Fruit fly (Drosophila melanogaster) whole organism, embryonic: Measurements from ENCODE around the gene CG17637.

Experiments
- CG10543 ChIP-seq: fragments of 200-800 bp; sonication (Bioruptor generic); optimal IDR thresholded peaks from 3 replicates; lab custom pipeline; 2017; ENCODE audit warnings: missing biosample characterization, mild to moderate bottlenecking, missing genetic modification characterization, moderate library complexity
- CG10959 ChIP-seq: fragments of 200-800 bp; sonication (Bioruptor generic); IDR thresholded peaks from 2 replicates; pipeline ENCODE4 v1.3.6; 2022; ENCODE audit warnings: missing biosample characterization, missing genetic modification characterization
- CG11398 ChIP-seq: fragments of 200-800 bp; sonication (Bioruptor generic); optimal IDR thresholded peaks from 2 replicates; lab custom pipeline; 2016; ENCODE audit warnings: missing biosample characterization, missing genetic modification characterization
- CG11695 ChIP-seq: fragments of 200-800 bp; sonication (Bioruptor generic); IDR thresholded peaks from 3 replicates; pipeline ENCODE4 v1.3.6; 2022; ENCODE audit warnings: missing biosample characterization, missing genetic modification characterization
- CG11696 ChIP-seq: fragments of 200-800 bp; sonication (Bioruptor generic); IDR thresholded peaks from 2 replicates; pipeline ENCODE4 v1.3.6; 2022; ENCODE audit warnings: missing biosample characterization, missing genetic modification characterization
- CG12071 ChIP-seq: fragments of 200-800 bp; sonication (Bioruptor generic); optimal IDR thresholded peaks from 3 replicates; lab custom pipeline; 2018; ENCODE audit warnings: missing biosample characterization, mild to moderate bottlenecking, missing genetic modification characterization
- CG12391 ChIP-seq: fragments of 200-800 bp; sonication (Bioruptor generic); optimal IDR thresholded peaks from 3 replicates; lab custom pipeline; 2018; ENCODE audit warnings: missing biosample characterization, mild to moderate bottlenecking, missing genetic modification characterization, moderate library complexity
- CG13624 ChIP-seq: fragments of 200-800 bp; sonication (Bioruptor generic); optimal IDR thresholded peaks from 2 replicates; lab custom pipeline; 2016; ENCODE audit warnings: missing biosample characterization, missing genetic modification characterization
- CG1647 ChIP-seq: fragments of 200-800 bp; sonication (Bioruptor generic); optimal IDR thresholded peaks from 3 replicates; lab custom pipeline; 2016; ENCODE audit warnings: missing biosample characterization, missing genetic modification characterization
- CG2712 ChIP-seq: fragments of 200-800 bp; optimal IDR thresholded peaks from 3 replicates; lab custom pipeline; 2019; ENCODE audit warnings: missing biosample characterization, mild to moderate bottlenecking, missing genetic modification characterization, moderate library complexity
- CG31224 ChIP-seq: fragments of 200-800 bp; sonication (Bioruptor generic); IDR thresholded peaks from 2 replicates; pipeline ENCODE4 v1.3.6; 2022; ENCODE audit warnings: missing biosample characterization, missing genetic modification characterization
- CG4328 ChIP-seq: fragments of 200-800 bp; sonication (Bioruptor generic); optimal IDR thresholded peaks from 3 replicates; lab custom pipeline; 2017; ENCODE audit warnings: missing biosample characterization, missing genetic modification reagents, missing genetic modification characterization
- CG5180 ChIP-seq: fragments of 200-800 bp; sonication (Bioruptor generic); optimal IDR thresholded peaks from 3 replicates; lab custom pipeline; 2017; ENCODE audit warnings: missing biosample characterization, missing genetic modification characterization, mild to moderate bottlenecking, moderate library complexity, missing genetic modification reagents
- CG6272 ChIP-seq: fragments of 200-800 bp; sonication (Bioruptor generic); IDR thresholded peaks from 2 replicates; pipeline ENCODE4 v1.3.6; 2022; ENCODE audit warnings: missing biosample characterization, missing genetic modification characterization
- CG6854 ChIP-seq: fragments of 200-800 bp; sonication (Bioruptor generic); optimal IDR thresholded peaks from 3 replicates; lab custom pipeline; 2017; ENCODE audit warnings: missing biosample characterization, mild to moderate bottlenecking, missing genetic modification characterization
- CG7745 ChIP-seq: fragments of 200-800 bp; sonication (Bioruptor generic); optimal IDR thresholded peaks from 2 replicates; lab custom pipeline; 2018; ENCODE audit warnings: missing biosample characterization, mild to moderate bottlenecking, missing genetic modification characterization, moderate library complexity
- CTCF ChIP-seq: fragments of 200-800 bp; sonication (Bioruptor generic); optimal IDR thresholded peaks from 2 replicates; lab custom pipeline; 2017; ENCODE audit warnings: missing biosample characterization, mild to moderate bottlenecking, missing genetic modification characterization, moderate library complexity
- E2f1 ChIP-seq: fragments of 200-800 bp; sonication (Bioruptor generic); IDR thresholded peaks from 2 replicates; pipeline ENCODE4 v1.3.6; 2022; ENCODE audit warnings: missing biosample characterization, missing genetic modification characterization
- HHEX ChIP-seq: fragments of 200-800 bp; sonication (Bioruptor generic); optimal IDR thresholded peaks from 3 replicates; lab custom pipeline; 2017; ENCODE audit warnings: missing biosample characterization, mild to moderate bottlenecking, missing genetic modification characterization, missing genetic modification reagents
- Jarid2 ChIP-seq: fragments of 200-800 bp; sonication (Bioruptor generic); optimal IDR thresholded peaks from 3 replicates; lab custom pipeline; 2017; ENCODE audit warnings: mild to moderate bottlenecking, missing biosample characterization, missing genetic modification reagents, missing genetic modification characterization
- MBD-R2 ChIP-seq: fragments of 200-800 bp; sonication (Bioruptor generic); IDR thresholded peaks from 2 replicates; pipeline ENCODE4 v1.3.6; 2022; ENCODE audit warnings: missing biosample characterization, missing genetic modification characterization
- Med ChIP-seq: fragments of 200-800 bp; sonication (Bioruptor generic); peaks from one replicate; lab custom pipeline; 2016; ENCODE audit warnings: missing biosample characterization, missing genetic modification characterization, mild to moderate bottlenecking, inconsistent platforms, moderate library complexity
- NC2β ChIP-seq: fragments of 200-800 bp; sonication (Bioruptor generic); optimal IDR thresholded peaks from 2 replicates; lab custom pipeline; 2016; ENCODE audit warnings: missing biosample characterization, missing genetic modification characterization
- NK7.1 ChIP-seq: fragments of 200-800 bp; sonication (Bioruptor generic); optimal IDR thresholded peaks from 3 replicates; lab custom pipeline; 2016; ENCODE audit warnings: missing biosample characterization, missing genetic modification characterization
- Pdp1 ChIP-seq, 2 experiments: fragments of 200-800 bp; sonication (Bioruptor generic); optimal IDR thresholded peaks; 3 replicates each; lab custom pipeline; 2016; ENCODE audit warnings: missing biosample characterization in 2 of 2, missing genetic modification characterization in 2 of 2, mild to moderate bottlenecking in 1 of 2, moderate library complexity in 1 of 2
- Ravus ChIP-seq: fragments of 200-800 bp; sonication (Bioruptor generic); IDR thresholded peaks from 2 replicates; pipeline ENCODE4 v1.3.6; 2022; ENCODE audit warnings: missing biosample characterization, missing genetic modification characterization
- Rx ChIP-seq: fragments of 200-800 bp; sonication (Bioruptor generic); IDR thresholded peaks from 2 replicates; pipeline ENCODE4 v1.3.6; 2022; ENCODE audit warnings: missing biosample characterization, missing genetic modification characterization
- Side ChIP-seq: fragments of 200-800 bp; sonication (Bioruptor generic); optimal IDR thresholded peaks from 2 replicates; lab custom pipeline; 2016; ENCODE audit warnings: missing biosample characterization, missing genetic modification characterization
- Sox100B ChIP-seq: fragments of 200-800 bp; sonication (Bioruptor generic); optimal IDR thresholded peaks from 3 replicates; lab custom pipeline; 2018; ENCODE audit warnings: missing biosample characterization, mild to moderate bottlenecking, missing genetic modification characterization
- ab ChIP-seq: fragments of 200-800 bp; sonication (Bioruptor generic); optimal IDR thresholded peaks from 2 replicates; lab custom pipeline; 2016; ENCODE audit warnings: missing biosample characterization, missing genetic modification characterization
- amos ChIP-seq: fragments of 200-800 bp; sonication (Bioruptor generic); IDR thresholded peaks from 2 replicates; pipeline ENCODE4 v1.3.6; 2022; ENCODE audit warnings: missing biosample characterization, missing genetic modification characterization; ENCODE audit not compliant: partially characterized antibody
- ase ChIP-seq: fragments of 200-800 bp; sonication (Bioruptor generic); IDR thresholded peaks from 3 replicates; pipeline ENCODE4 v1.3.6; 2022; ENCODE audit warnings: missing biosample characterization, missing genetic modification characterization
- fd102C ChIP-seq: fragments of 200-800 bp; sonication (Bioruptor generic); optimal IDR thresholded peaks from 2 replicates; lab custom pipeline; 2018; ENCODE audit warnings: missing biosample characterization, mild to moderate bottlenecking, missing genetic modification characterization, moderate library complexity
- fd3F ChIP-seq: fragments of 200-800 bp; sonication (Bioruptor generic); optimal IDR thresholded peaks from 2 replicates; lab custom pipeline; 2018; ENCODE audit warnings: missing biosample characterization, mild to moderate bottlenecking, missing genetic modification characterization, moderate library complexity
- fd96Cb ChIP-seq: fragments of 200-800 bp; sonication (Bioruptor generic); optimal IDR thresholded peaks from 2 replicates; lab custom pipeline; 2018; ENCODE audit warnings: missing biosample characterization, mild to moderate bottlenecking, missing genetic modification characterization, moderate library complexity
- klu ChIP-seq: fragments of 200-800 bp; sonication (Bioruptor generic); IDR thresholded peaks from 2 replicates; pipeline ENCODE4 v1.3.6; 2022; ENCODE audit warnings: missing biosample characterization, missing genetic modification characterization
- odd ChIP-seq: fragments of 200-800 bp; sonication (Bioruptor generic); optimal IDR thresholded peaks from 2 replicates; lab custom pipeline; 2017; ENCODE audit warnings: missing biosample characterization, mild to moderate bottlenecking, missing genetic modification characterization
- pita ChIP-seq: fragments of 200-800 bp; sonication (Bioruptor generic); optimal IDR thresholded peaks from 2 replicates; lab custom pipeline; 2017; ENCODE audit warnings: missing biosample characterization, mild to moderate bottlenecking, missing genetic modification characterization
- pzg ChIP-seq: fragments of 200-800 bp; sonication (Bioruptor generic); optimal IDR thresholded peaks from 3 replicates; lab custom pipeline; 2018; ENCODE audit warnings: missing biosample characterization, mild to moderate bottlenecking, missing genetic modification characterization, moderate library complexity
- repo ChIP-seq: fragments of 200-800 bp; sonication (Bioruptor generic); optimal IDR thresholded peaks from 2 replicates; lab custom pipeline; 2016; ENCODE audit warnings: missing biosample characterization, missing genetic modification characterization
- ro ChIP-seq: fragments of 200-800 bp; sonication (Bioruptor generic); IDR thresholded peaks from 2 replicates; pipeline ENCODE4 v1.3.6; 2022; ENCODE audit warnings: missing biosample characterization, missing genetic modification characterization
- sens ChIP-seq: fragments of 200-800 bp; sonication (Bioruptor generic); peaks from one replicate; lab custom pipeline; 2016; ENCODE audit warnings: missing biosample characterization, missing genetic modification characterization
- sima ChIP-seq: fragments of 200-800 bp; sonication (Bioruptor generic); optimal IDR thresholded peaks from 2 replicates; lab custom pipeline; 2016; ENCODE audit warnings: missing biosample characterization, missing genetic modification characterization
- ssp ChIP-seq: fragments of 200-800 bp; sonication (Bioruptor generic); IDR thresholded peaks from 2 replicates; pipeline ENCODE4 v1.3.6; 2022; ENCODE audit warnings: missing biosample characterization, missing genetic modification characterization
- stwl ChIP-seq: fragments of 200-800 bp; sonication (Bioruptor generic); optimal IDR thresholded peaks from 3 replicates; lab custom pipeline; 2018; ENCODE audit warnings: missing biosample characterization, mild to moderate bottlenecking, missing genetic modification characterization, moderate library complexity
- vfl ChIP-seq: fragments of 200-800 bp; sonication (Bioruptor generic); optimal IDR thresholded peaks from 2 replicates; lab custom pipeline; 2016; ENCODE audit warnings: missing biosample characterization, missing genetic modification characterization
- zfh2 ChIP-seq: fragments of 200-800 bp; sonication (Bioruptor generic); optimal IDR thresholded peaks from 2 replicates; lab custom pipeline; 2016; ENCODE audit warnings: missing biosample characterization, missing genetic modification characterization

Gene CG17637

DNA sequence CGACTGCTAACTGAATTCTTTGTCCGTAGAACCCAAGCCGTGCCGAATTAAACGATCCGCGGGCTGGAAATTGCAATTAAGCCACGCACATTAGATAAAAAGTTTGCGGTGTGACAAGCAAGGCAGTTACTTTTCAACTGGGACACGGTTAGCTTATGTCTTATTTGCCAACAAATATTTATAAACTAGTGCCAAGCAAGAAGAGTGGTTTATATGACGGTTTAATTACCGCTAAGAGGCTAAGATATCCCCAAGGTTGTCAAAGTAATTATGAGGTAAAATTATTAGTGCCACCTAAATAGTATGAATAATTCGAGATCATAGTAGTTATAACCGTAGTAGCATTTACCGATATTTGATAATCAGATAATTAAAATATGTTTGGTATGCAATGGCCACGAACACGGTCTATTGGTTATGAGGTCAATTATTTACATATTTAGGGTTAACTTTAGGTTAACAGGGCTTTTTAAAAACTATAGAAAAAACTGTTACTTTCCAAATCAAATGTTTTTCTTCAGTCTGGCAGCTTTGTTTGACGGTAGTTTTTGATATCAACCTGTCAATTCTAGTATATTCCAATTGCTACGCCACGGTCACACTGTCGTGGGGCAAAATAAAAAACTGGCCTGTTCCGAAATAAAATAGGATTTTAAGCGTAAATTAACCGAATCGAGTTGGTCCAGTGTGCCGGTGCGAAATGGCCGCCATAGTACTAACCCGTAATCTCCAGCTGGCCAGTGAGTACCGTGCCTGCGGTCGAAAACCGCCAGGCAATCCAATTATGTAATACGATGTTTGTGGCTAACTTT lies 9.0 kb upstream of the CG17637 start, which contains the start of gene ZnT77C (continued):
- peak; percentile 60 for TF ChIP-seq MBD-R2
- TF ChIP-seq fd96Cb (tag; lab: Kevin White, UChicago): no peak
- no peak for TF ChIP-seq ase (GFP tag; lab: Robert Waterston, UW)
- peak; percentile 32 for TF ChIP-seq Med (GFP tag; lab: Kevin White, UChicago)
- TF ChIP-seq sima (GFP tag; lab: Kevin White, UChicago): no peak

DNA sequence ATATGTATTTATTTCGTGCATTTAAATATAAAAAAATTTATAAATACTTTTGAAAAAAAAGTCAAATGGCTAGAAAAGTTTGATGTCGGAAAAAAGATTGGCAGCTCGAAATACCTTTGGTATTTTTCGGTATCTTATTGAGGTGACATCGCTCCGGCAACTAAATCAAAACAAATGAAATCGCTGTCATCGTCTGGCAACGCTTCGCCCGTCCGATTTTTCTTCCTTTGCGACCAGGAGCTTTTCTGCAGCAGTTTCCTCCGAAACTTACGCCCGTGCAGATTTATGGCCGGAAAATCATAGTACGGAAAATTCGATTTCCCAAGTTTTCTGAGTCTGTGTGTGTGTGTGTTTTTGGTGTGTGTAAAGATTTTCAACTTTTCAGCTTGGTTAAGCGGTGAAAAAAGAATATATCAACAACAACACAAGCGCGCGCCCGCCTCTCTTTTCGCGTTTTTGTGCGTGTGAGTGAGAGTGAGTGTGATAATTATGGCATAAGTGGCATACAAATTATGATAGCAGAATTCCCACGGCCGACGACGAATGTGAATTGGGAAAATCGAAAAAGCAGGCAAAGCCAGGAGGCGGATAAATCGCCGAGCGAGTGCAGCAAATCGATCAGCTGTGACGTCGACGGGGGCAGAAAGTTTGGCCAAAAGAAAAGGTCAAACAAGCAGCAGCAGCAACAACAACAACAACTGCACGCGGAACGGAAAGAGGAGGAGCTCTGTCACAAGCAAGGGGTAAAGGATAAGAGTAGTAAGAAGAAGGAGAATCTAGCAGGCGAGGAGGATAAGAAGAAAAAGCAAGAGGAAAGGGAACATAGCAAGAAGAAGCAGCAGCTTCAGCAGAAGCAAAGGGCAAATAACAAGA lies 6.6 kb upstream of the CG17637 start, which contains the start of gene CG32425:
Gene CG32425, plus strand, starts transcription at position 200 of the 873 bp plus-strand sequence.
- TF ChIP-seq sens (GFP tag; lab: Kevin White, UChicago): peak; percentile 65
- TF ChIP-seq odd (GFP tag; lab: Kevin White, UChicago): no peak
- peak; percentile 23 for TF ChIP-seq CG2712 (tag; lab: Kevin White, UChicago)
- TF ChIP-seq zfh2 (GFP tag; lab: Kevin White, UChicago): no peak
- no peak for TF ChIP-seq CG11696 (GFP tag; lab: Robert Waterston, UW)
- TF ChIP-seq fd3F (GFP tag; lab: Kevin White, UChicago): no peak
- TF ChIP-seq CG11695 (GFP tag; lab: Robert Waterston, UW): no peak
- no peak for TF ChIP-seq Jarid2 (GFP tag; lab: Kevin White, UChicago)
- TF ChIP-seq CG12071 (GFP tag; lab: Kevin White, UChicago): no peak
- TF ChIP-seq Ravus (GFP tag; lab: Robert Waterston, UW): no peak
- no peak for TF ChIP-seq pita (GFP tag; lab: Kevin White, UChicago)
- no peak for TF ChIP-seq ab (GFP tag; lab: Kevin White, UChicago)
- TF ChIP-seq ro (GFP tag; lab: Robert Waterston, UW): no peak
- no peak for TF ChIP-seq fd102C (GFP tag; lab: Kevin White, UChicago)
- TF ChIP-seq vfl (GFP tag; lab: Kevin White, UChicago): no peak
- no peak for TF ChIP-seq CG31224 (GFP tag; lab: Robert Waterston, UW)
- TF ChIP-seq CG6854: no peak
- TF ChIP-seq CG7745: no peak
- peak; percentile 81 for TF ChIP-seq stwl (tag; lab: Kevin White, UChicago)
- no peak for TF ChIP-seq CG10543 (GFP tag; lab: Kevin White, UChicago)
- TF ChIP-seq HHEX: no peak
- no peak for TF ChIP-seq klu (GFP tag; lab: Robert Waterston, UW)
- no peak for TF ChIP-seq CG11398 (GFP tag; lab: Kevin White, UChicago)
- TF ChIP-seq NC2β (GFP tag; lab: Kevin White, UChicago): no peak
- TF ChIP-seq E2f1: no peak
- TF ChIP-seq Sox100B (GFP tag; lab: Kevin White, UChicago): no peak
- no peak for TF ChIP-seq CG13624
- peak; percentile 64 for TF ChIP-seq pzg
- peak; percentile 24 for TF ChIP-seq CG12391 (tag; lab: Kevin White, UChicago)
- TF ChIP-seq CG5180: no peak
- TF ChIP-seq amos (GFP tag; lab: Robert Waterston, UW): no peak
- TF ChIP-seq CG4328 (GFP tag; lab: Kevin White, UChicago): no peak
- TF ChIP-seq CG10959 (GFP tag; lab: Robert Waterston, UW): no peak
- TF ChIP-seq Pdp1 (GFP tag; optimal IDR thresholded peaks at IDR 0.05; lab: Kevin White, UChicago): peak in 1 of 2 experiments; percentile 80
- no peak for TF ChIP-seq NK7.1
- peak; percentile 42 for TF ChIP-seq CTCF
- no peak for TF ChIP-seq ssp (GFP tag; lab: Robert Waterston, UW)
- no peak for TF ChIP-seq Rx (GFP tag; lab: Robert Waterston, UW)
- no peak for TF ChIP-seq CG1647 (GFP tag; lab: Kevin White, UChicago)
- TF ChIP-seq repo: no peak
- no peak for TF ChIP-seq CG6272 (GFP tag; lab: Robert Waterston, UW)
- TF ChIP-seq Side (GFP tag; lab: Kevin White, UChicago): no peak
